Worm (Caenorhabditis elegans) whole organism, early embryonic: ENCODE measurements around the gene cox-5A.

ENCODE experiments used
- B0310.2 ChIP-seq: sonication (generic microtip); optimal IDR thresholded peaks from 2 replicates; lab custom pipeline; 2016; ENCODE audit warnings: mild to moderate bottlenecking, missing genetic modification characterization, missing compliant biosample characterization
- F13C5.2 ChIP-seq: sonication (generic microtip); optimal IDR thresholded peaks from 2 replicates; lab custom pipeline; 2017; ENCODE audit warnings: mild to moderate bottlenecking, missing genetic modification characterization, inconsistent platforms, missing compliant biosample characterization
- aly-1 ChIP-seq: sonication (generic microtip); optimal IDR thresholded peaks from 2 replicates; lab custom pipeline; 2016; ENCODE audit warnings: missing genetic modification characterization, missing compliant biosample characterization
- ama-1 ChIP-seq: fragments of 150-350 bp; optimal IDR thresholded peaks from 2 replicates; lab custom pipeline; 2014
- ceh-13 ChIP-seq: fragments of 200-800 bp; sonication (Bioruptor generic); optimal IDR thresholded peaks from 2 replicates; lab custom pipeline; 2018; ENCODE audit warnings: mild to moderate bottlenecking, missing genetic modification characterization, missing compliant biosample characterization
- ceh-36 ChIP-seq: sonication (generic microtip); optimal IDR thresholded peaks from 2 replicates; lab custom pipeline; 2016; ENCODE audit warnings: missing genetic modification characterization, inconsistent platforms, missing compliant biosample characterization
- ets-7 ChIP-seq: sonication (generic microtip); optimal IDR thresholded peaks from 2 replicates; lab custom pipeline; 2016; ENCODE audit warnings: missing genotype, missing genetic modification characterization, missing compliant biosample characterization
- flt-1 ChIP-seq: fragments of 200-800 bp; sonication (Bioruptor generic); IDR thresholded peaks from 2 replicates; pipeline ENCODE4 v1.3.6; 2022; ENCODE audit warnings: missing genetic modification characterization, missing compliant biosample characterization
- hmbx-1 ChIP-seq: sonication (generic microtip); optimal IDR thresholded peaks from 2 replicates; lab custom pipeline; 2016; ENCODE audit warnings: mild to moderate bottlenecking, missing genetic modification characterization, missing compliant biosample characterization
- hmg-4 ChIP-seq: fragments of 200-800 bp; sonication (Bioruptor generic); optimal IDR thresholded peaks from 2 replicates; lab custom pipeline; 2018; ENCODE audit warnings: mild to moderate bottlenecking, missing genetic modification characterization, missing compliant biosample characterization
- hnd-1 ChIP-seq: sonication (generic microtip); optimal IDR thresholded peaks from 2 replicates; lab custom pipeline; 2016; ENCODE audit warnings: missing genetic modification characterization, missing compliant biosample characterization
- pes-1 ChIP-seq: fragments of 200-800 bp; sonication (Bioruptor generic); IDR thresholded peaks from 2 replicates; pipeline ENCODE4 v1.3.6; 2022; ENCODE audit warnings: missing genetic modification reagents, missing genetic modification characterization, missing compliant biosample characterization
- scrt-1 ChIP-seq: fragments of 200-800 bp; sonication (Bioruptor generic); IDR thresholded peaks from 2 replicates; pipeline ENCODE4 v1.3.6; 2022; ENCODE audit warnings: missing genetic modification characterization, missing compliant biosample characterization
- sea-1 ChIP-seq: fragments of 200-800 bp; sonication (Bioruptor generic); conservative IDR thresholded peaks from 2 replicates; pipeline ENCODE4 v1.3.6; 2022; ENCODE audit warnings: missing genetic modification characterization, missing compliant biosample characterization
- tbx-11 ChIP-seq: fragments of 200-800 bp; sonication (Bioruptor generic); IDR thresholded peaks from 2 replicates; pipeline ENCODE4 v1.3.6; 2022; ENCODE audit warnings: missing genetic modification characterization, missing compliant biosample characterization
- tbx-37 ChIP-seq: fragments of 200-800 bp; sonication (Bioruptor generic); conservative IDR thresholded peaks from 2 replicates; pipeline ENCODE4 v1.3.6; 2022; ENCODE audit warnings: missing genetic modification reagents, missing genetic modification characterization, missing compliant biosample characterization
- tra-4 ChIP-seq: sonication (generic microtip); optimal IDR thresholded peaks from 2 replicates; lab custom pipeline; 2017; ENCODE audit warnings: missing genetic modification characterization, missing compliant biosample characterization

The cox-5A gene

DNA sequence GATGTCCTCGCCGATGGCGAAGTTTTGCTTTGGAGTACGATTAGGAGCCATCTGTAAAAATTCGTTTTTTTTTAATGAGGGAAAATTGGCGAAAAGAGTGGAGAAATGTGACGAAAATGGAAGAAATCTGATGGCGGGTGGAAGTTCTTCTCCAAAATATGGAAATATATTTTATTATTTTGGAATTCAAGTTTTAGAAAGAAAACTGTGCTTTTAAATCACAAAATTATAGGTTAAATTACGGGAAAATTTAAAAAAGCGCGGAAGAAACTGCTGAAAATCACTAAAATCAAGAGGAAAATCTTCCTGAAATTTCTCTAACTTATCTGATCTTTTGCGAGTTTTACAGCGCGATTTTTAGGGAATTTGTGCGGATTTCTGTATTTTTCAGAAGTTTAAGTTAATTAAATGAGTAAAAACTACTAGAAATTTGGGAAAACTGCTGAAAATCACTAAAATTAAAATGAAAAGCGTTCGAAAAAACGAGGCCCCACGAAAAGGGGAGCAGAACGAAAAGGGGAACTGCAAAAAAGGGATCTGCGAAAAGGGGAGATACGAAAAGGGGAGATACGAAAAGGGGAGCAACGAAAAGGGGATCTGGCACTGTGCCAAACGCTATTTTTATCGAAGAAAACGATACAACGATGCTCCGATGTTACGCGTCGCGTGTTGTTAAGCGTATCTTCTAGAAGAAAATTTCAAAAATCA, 27.6 kb upstream of the cox-5A start, which contains the start of the genes cec-7 and enu-3.5:
Gene cec-7, minus strand, starts transcription at position 51 of the 708 bp plus-strand sequence.
Gene enu-3.5, plus strand, starts transcription at position 670 of the 708 bp plus-strand sequence.
- no peak for TF ChIP-seq tbx-37 (GFP tag; lab: Robert Waterston, UW)
- TF ChIP-seq hmbx-1 = no peak
- no peak for TF ChIP-seq F13C5.2
- 0 out of 2 replicates have a peak, but pooled peaks have one; percentile 7 for TF ChIP-seq sea-1 (GFP tag; lab: Robert Waterston, UW)

DNA sequence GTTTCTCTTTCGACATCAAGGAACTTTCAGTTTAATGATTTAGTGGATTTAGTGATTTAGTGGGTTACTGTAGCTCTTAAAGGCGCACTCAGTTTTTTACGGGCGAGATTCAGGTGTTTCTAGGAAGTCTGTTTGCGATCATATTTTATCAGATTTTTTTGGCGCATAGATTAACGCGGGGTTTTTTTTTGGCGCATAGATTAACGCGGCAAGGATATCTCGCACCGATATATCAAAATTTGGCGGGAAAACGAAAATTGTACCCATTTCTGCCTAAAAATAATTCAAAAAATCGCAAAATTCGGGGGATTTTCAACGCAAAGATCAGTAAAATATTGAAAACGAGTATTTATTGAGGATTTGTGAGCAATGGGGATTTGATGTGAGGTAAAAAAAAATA, 24.6 kb upstream of the cox-5A start:
- no peak for TF ChIP-seq tbx-37 (GFP tag; lab: Robert Waterston, UW)
- TF ChIP-seq ets-7 (tag; lab: Kevin White, UChicago) = no peak
- TF ChIP-seq hmbx-1 = no peak
- no peak for TF ChIP-seq sea-1 (GFP tag; lab: Robert Waterston, UW)
- no peak for TF ChIP-seq hnd-1 (tag; lab: Kevin White, UChicago)
- TF ChIP-seq B0310.2 (tag; lab: Kevin White, UChicago) = no peak
- TF ChIP-seq ceh-36 = no peak
- no peak for TF ChIP-seq scrt-1
- TF ChIP-seq F13C5.2 = no peak
- TF ChIP-seq flt-1 (GFP tag; lab: Robert Waterston, UW) = no peak
- no peak for TF ChIP-seq ceh-13 (GFP tag; lab: Kevin White, UChicago)
- TF ChIP-seq tra-4 (tag; lab: Kevin White, UChicago) = no peak
- no peak for TF ChIP-seq ama-1 (lab: Kevin White, UChicago)
- no peak for TF ChIP-seq tbx-11 (GFP tag; lab: Robert Waterston, UW)
- no peak for TF ChIP-seq aly-1 (tag; lab: Kevin White, UChicago)
- no peak for TF ChIP-seq hmg-4 (GFP tag; lab: Kevin White, UChicago)
- no peak for TF ChIP-seq pes-1 (GFP tag; lab: Robert Waterston, UW)

DNA sequence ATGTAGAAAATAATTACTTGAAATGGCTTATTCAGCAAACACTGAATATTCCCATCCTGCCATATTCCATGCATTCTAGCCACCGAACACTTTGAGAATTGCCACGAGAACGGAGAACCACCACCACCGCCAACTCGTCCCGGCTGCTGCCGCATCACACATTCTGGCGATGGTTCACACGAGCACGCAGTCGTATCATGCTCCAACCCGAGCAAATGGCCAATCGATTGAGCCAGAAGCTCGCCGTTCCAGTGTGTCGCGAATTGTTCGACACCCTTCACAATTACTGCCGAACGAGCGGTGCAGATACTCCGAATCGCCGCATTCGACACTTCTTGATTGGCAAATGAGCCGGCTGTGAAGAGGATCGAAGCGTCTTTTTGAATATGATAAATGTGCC, 20.1 kb upstream of the cox-5A start:
- TF ChIP-seq ama-1 (lab: Kevin White, UChicago) (no peak), B0310.2 (tag; lab: Kevin White, UChicago) (no peak), F13C5.2 (no peak), pes-1 (GFP tag; lab: Robert Waterston, UW) (no peak), tbx-37 (GFP tag; lab: Robert Waterston, UW) (no peak)

DNA sequence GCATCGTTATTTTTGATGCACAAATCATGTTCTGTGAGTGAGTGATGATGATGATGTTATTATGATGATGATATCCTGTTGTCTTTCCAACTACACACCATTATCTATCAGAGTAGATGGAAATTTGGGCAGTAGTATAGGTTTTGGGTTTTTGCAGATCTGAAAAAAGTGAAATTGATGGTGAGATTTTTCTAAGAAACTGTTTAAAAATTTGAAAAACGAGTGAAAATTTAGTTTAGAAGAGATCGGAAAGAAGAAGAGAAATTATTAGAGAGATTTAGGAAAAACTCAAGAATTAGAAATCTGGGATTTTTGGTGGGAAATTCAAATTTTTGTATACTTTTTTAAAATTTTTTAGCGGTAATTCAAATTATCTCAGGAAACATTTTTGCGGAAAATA, 13.7 kb upstream of the cox-5A start, which contains the start of the genes Y37D8A.29 and unc-71:
Gene Y37D8A.29, minus strand, starts transcription at position 101 of the 400 bp plus-strand sequence.
Gene unc-71, minus strand, starts transcription at position 159 of the 400 bp plus-strand sequence.
- TF ChIP-seq ceh-36 (no peak), scrt-1 (no peak), ets-7 (tag; lab: Kevin White, UChicago) (no peak), B0310.2 (tag; lab: Kevin White, UChicago) (no peak)

DNA sequence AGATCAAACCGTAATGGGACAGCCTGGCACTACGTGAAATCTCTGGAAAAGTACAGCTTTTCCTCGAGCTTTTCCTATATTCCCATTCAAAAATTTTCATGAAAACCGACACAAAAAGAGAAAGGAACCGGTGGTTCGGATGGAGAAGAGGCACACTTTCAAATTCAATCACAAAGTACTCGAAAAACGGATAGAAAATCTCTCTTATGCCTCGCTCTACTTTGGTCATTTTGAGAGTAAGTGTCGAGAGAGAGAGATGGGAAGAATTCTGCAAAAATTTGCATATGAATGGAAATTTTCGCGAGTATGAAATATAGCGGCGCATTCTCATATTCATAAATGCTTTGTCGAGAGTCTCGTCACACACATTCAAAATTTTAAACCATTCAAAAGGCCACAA, 12.5 kb upstream of the cox-5A start:
- TF ChIP-seq flt-1 (GFP tag; lab: Robert Waterston, UW) (no peak), tra-4 (tag; lab: Kevin White, UChicago) (no peak), F13C5.2 (no peak), tbx-11 (GFP tag; lab: Robert Waterston, UW) (no peak), ama-1 (lab: Kevin White, UChicago) (no peak), ceh-13 (GFP tag; lab: Kevin White, UChicago) (no peak), B0310.2 (tag; lab: Kevin White, UChicago) (no peak), hmg-4 (GFP tag; lab: Kevin White, UChicago) (no peak), ceh-36 (no peak), hnd-1 (tag; lab: Kevin White, UChicago) (no peak), scrt-1 (no peak), ets-7 (tag; lab: Kevin White, UChicago) (no peak), aly-1 (tag; lab: Kevin White, UChicago) (no peak)

DNA sequence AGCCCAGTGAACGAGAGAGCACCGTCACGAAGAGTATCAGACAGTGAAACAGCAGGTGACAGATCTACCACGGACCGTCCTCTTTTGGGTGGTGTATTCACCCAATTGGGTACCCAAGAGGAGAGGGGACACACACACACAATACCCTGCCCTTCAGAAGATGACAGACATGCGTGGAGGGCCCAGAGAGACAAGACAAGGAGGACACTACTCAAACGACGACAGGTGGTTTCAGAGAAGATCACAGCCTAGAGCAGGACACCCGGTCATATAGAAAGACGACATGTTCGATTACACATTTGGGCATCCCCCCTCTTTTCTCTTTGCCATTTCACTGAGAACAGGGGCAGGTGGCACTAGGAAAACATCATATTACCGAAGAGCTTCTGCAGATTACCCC, 11.1 kb upstream of the cox-5A start:
- TF ChIP-seq tbx-11 (GFP tag; lab: Robert Waterston, UW) (0 out of 2 replicates have a peak, but pooled peaks have one; percentile 44), ama-1 (lab: Kevin White, UChicago) (no peak), sea-1 (GFP tag; lab: Robert Waterston, UW) (peak; percentile 52; the same call in 1 of the 2 replicates), hmg-4 (GFP tag; lab: Kevin White, UChicago) (peak; percentile 64), flt-1 (GFP tag; lab: Robert Waterston, UW) (0 out of 2 replicates have a peak, but pooled peaks have one; percentile 48)

DNA sequence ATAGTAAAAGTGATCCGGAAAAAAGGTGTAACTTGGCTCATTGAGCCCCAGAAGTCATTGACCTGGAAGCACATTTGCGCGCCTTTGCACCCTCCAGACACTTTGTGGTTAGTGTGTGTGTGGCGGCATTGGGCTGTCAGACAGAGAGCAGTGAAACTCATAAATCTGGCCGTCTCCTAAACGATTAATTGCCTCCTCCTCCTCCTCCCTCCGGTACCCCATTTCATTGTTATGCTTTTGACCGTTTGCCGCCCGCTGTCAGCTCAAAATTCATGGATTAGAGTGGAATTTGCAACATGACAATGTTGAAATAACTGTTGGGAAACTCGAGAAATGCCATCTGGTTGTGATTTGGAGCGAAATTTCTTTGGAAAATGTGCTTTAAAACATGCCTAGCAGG, 1.2 kb upstream of the cox-5A start:
- TF ChIP-seq ceh-36 (no peak), aly-1 (tag; lab: Kevin White, UChicago) (no peak), flt-1 (GFP tag; lab: Robert Waterston, UW) (no peak), sea-1 (GFP tag; lab: Robert Waterston, UW) (no peak), ets-7 (tag; lab: Kevin White, UChicago) (no peak), F13C5.2 (no peak), pes-1 (GFP tag; lab: Robert Waterston, UW) (no peak)

DNA sequence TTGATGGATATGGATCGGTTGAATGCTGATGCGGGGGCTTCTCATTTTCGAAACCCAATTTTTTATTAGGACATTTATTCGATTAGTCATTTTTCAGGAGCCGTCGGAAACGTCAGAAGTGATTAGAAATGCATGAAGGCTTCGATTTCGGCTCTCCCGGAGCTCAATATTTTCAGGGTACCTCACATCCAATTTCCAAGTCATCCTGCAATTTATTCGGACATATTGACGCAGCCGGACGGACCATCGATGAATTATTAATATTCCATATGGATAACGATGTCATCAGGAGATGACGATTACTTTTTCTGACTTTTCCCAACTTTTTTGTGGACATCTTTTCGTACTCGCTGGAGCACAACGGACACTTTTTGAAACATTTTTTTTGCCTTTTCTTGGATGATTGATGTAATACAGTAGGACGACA, 1.3 kb downstream of the cox-5A start:
- TF ChIP-seq F13C5.2 (no peak), sea-1 (GFP tag; lab: Robert Waterston, UW) (no peak), tra-4 (tag; lab: Kevin White, UChicago) (no peak), tbx-37 (GFP tag; lab: Robert Waterston, UW) (no peak), pes-1 (GFP tag; lab: Robert Waterston, UW) (no peak), hnd-1 (tag; lab: Kevin White, UChicago) (no peak), hmbx-1 (no peak), B0310.2 (tag; lab: Kevin White, UChicago) (no peak), ceh-36 (no peak), scrt-1 (no peak), flt-1 (GFP tag; lab: Robert Waterston, UW) (no peak)
